Worm (Caenorhabditis elegans) whole organism, L4 larva: Measurements from ENCODE around the gene nduf-9.

Experiments used
- F10B5.3 ChIP-seq: sonication (generic microtip); optimal IDR thresholded peaks from 2 replicates; lab custom pipeline; 2016; ENCODE audit warnings: mild to moderate bottlenecking, missing genetic modification characterization, missing compliant biosample characterization
- F37D6.2 ChIP-seq: sonication (generic microtip); optimal IDR thresholded peaks from 2 replicates; lab custom pipeline; 2016; ENCODE audit warnings: mild to moderate bottlenecking, missing genetic modification characterization, missing compliant biosample characterization
- T20F7.1 ChIP-seq: fragments of 200-800 bp; sonication (Bioruptor generic); optimal IDR thresholded peaks from 2 replicates; lab custom pipeline; 2018; ENCODE audit warnings: mild to moderate bottlenecking, missing genetic modification characterization, missing compliant biosample characterization
- T26A8.4 ChIP-seq: fragments of 200-800 bp; sonication (Bioruptor generic); IDR thresholded peaks from 2 replicates; pipeline ENCODE4 v1.3.6; 2022; ENCODE audit warnings: missing genetic modification characterization, missing compliant biosample characterization
- Y48G9A.11 ChIP-seq: fragments of 200-800 bp; sonication (Bioruptor generic); IDR thresholded peaks from 2 replicates; pipeline ENCODE4 v1.3.6; 2022; ENCODE audit warnings: missing genetic modification reagents, missing genetic modification characterization, missing compliant biosample characterization
- Y5F2A.4 ChIP-seq: fragments of 200-800 bp; sonication (Bioruptor generic); optimal IDR thresholded peaks from 2 replicates; lab custom pipeline; 2018; ENCODE audit warnings: mild to moderate bottlenecking, missing genetic modification characterization, missing compliant biosample characterization
- Y75B8A.6 ChIP-seq: fragments of 200-800 bp; sonication (Bioruptor generic); IDR thresholded peaks from 2 replicates; pipeline ENCODE4 v1.3.6; 2022; ENCODE audit warnings: missing genetic modification reagents, missing genetic modification characterization, missing compliant biosample characterization
- ZK337.2 ChIP-seq: fragments of 200-800 bp; sonication (Bioruptor generic); IDR thresholded peaks from 2 replicates; pipeline ENCODE4 v1.3.6; 2022; ENCODE audit warnings: missing genetic modification reagents, missing genetic modification characterization, missing compliant biosample characterization
- ama-1 ChIP-seq: fragments of 150-350 bp; optimal IDR thresholded peaks from 2 replicates; lab custom pipeline; 2014; ENCODE audit warnings: inconsistent platforms, mixed read lengths
- ceh-20 ChIP-seq: fragments of 200-800 bp; sonication (Bioruptor generic); IDR thresholded peaks from 2 replicates; pipeline ENCODE4 v1.3.6; 2022; ENCODE audit warnings: missing genetic modification reagents, missing genetic modification characterization, missing compliant biosample characterization
- ceh-28 ChIP-seq: fragments of 150-350 bp; optimal IDR thresholded peaks from 2 replicates; lab custom pipeline; 2014; ENCODE audit warnings: missing biosample characterization, missing genetic modification reagents, missing genetic modification characterization
- ctbp-1 ChIP-seq: fragments of 200-800 bp; sonication (Bioruptor generic); IDR thresholded peaks from 2 replicates; pipeline ENCODE4 v1.3.6; 2022; ENCODE audit warnings: missing genetic modification reagents, missing genetic modification characterization, missing compliant biosample characterization
- daf-16 ChIP-seq, 3 experiments: sonication (generic microtip); optimal IDR thresholded peaks; 2 replicates each; lab custom pipeline; 2016 to 2017; ENCODE audit warnings: missing genetic modification characterization in 3 of 3, missing genetic modification reagents in 3 of 3, mild to moderate bottlenecking in 2 of 3, missing compliant biosample characterization in 2 of 3, missing biosample characterization in 1 of 3, moderate library complexity in 1 of 3
- dve-1 ChIP-seq: sonication (generic microtip); optimal IDR thresholded peaks from 2 replicates; lab custom pipeline; 2017; ENCODE audit warnings: antibody characterized with exemption, mild to moderate bottlenecking, missing genetic modification characterization, missing compliant biosample characterization; ENCODE audit not compliant: insufficient read depth
- egl-43 ChIP-seq: fragments of 200-800 bp; sonication (Bioruptor generic); IDR thresholded peaks from 2 replicates; pipeline ENCODE4 v1.3.6; 2022; ENCODE audit warnings: missing genetic modification reagents, missing genetic modification characterization, missing compliant biosample characterization
- hif-1 ChIP-seq, 2 experiments: sonication (generic microtip); optimal IDR thresholded peaks; 2 replicates each; lab custom pipeline; 2016 to 2017; ENCODE audit warnings: missing compliant biosample characterization in 2 of 2, missing genetic modification characterization in 2 of 2, missing genetic modification reagents in 2 of 2, missing genotype in 2 of 2, mild to moderate bottlenecking in 1 of 2
- hlh-11 ChIP-seq: fragments of 200-800 bp; sonication (Bioruptor generic); optimal IDR thresholded peaks from 2 replicates; lab custom pipeline; 2018; ENCODE audit warnings: mild to moderate bottlenecking, missing genetic modification characterization, missing compliant biosample characterization
- hlh-30 ChIP-seq: sonication (generic microtip); optimal IDR thresholded peaks from 2 replicates; lab custom pipeline; 2017; ENCODE audit warnings: antibody characterized with exemption, mild to moderate bottlenecking, missing genetic modification characterization, missing compliant biosample characterization; ENCODE audit not compliant: insufficient read depth
- hmg-1.1 ChIP-seq: fragments of 200-800 bp; sonication (Bioruptor generic); IDR thresholded peaks from 2 replicates; pipeline ENCODE4 v1.3.6; 2022; ENCODE audit warnings: missing genetic modification reagents, missing genetic modification characterization, missing compliant biosample characterization
- lin-13 ChIP-seq: fragments of 150-350 bp; optimal IDR thresholded peaks from 2 replicates; lab custom pipeline; 2014; ENCODE audit warnings: missing biosample characterization, missing genetic modification reagents, missing genetic modification characterization
- lin-38 ChIP-seq: fragments of 200-800 bp; sonication (Bioruptor generic); IDR thresholded peaks from 2 replicates; pipeline ENCODE4 v1.3.6; 2022; ENCODE audit warnings: missing genetic modification reagents, missing genetic modification characterization, missing compliant biosample characterization
- lsy-2 ChIP-seq, 2 experiments: fragments of 150-350 bp in 1 of 2; sonication (generic microtip) in 1 of 2; optimal IDR thresholded peaks; 2 replicates each; lab custom pipeline; 2014 to 2017; ENCODE audit warnings: missing biosample characterization in 2 of 2, missing genetic modification characterization in 2 of 2
- madf-9 ChIP-seq: fragments of 200-800 bp; sonication (Bioruptor generic); conservative IDR thresholded peaks from 2 replicates; pipeline ENCODE4 v1.3.6; 2022; ENCODE audit warnings: missing genetic modification reagents, missing genetic modification characterization, missing compliant biosample characterization
- mdl-1 ChIP-seq, 2 experiments: fragments of 150-350 bp in 1 of 2; sonication (generic microtip) in 1 of 2; optimal IDR thresholded peaks; 2 replicates each; lab custom pipeline; 2014 to 2017; ENCODE audit warnings: missing biosample characterization in 2 of 2, missing genetic modification characterization in 2 of 2
- mdt-29 ChIP-seq: fragments of 200-800 bp; sonication (Bioruptor generic); IDR thresholded peaks from 2 replicates; pipeline ENCODE4 v1.3.6; 2022; ENCODE audit warnings: missing genetic modification reagents, missing genetic modification characterization, missing compliant biosample characterization
- mep-1 ChIP-seq: fragments of 150-350 bp; sonication (generic microtip); optimal IDR thresholded peaks from 3 replicates; lab custom pipeline; 2014; ENCODE audit warnings: missing biosample characterization, missing genetic modification characterization
- mes-2 ChIP-seq: sonication (generic microtip); optimal IDR thresholded peaks from 2 replicates; lab custom pipeline; 2016; ENCODE audit warnings: missing genotype, mild to moderate bottlenecking, missing genetic modification characterization, missing compliant biosample characterization; ENCODE audit not compliant: poor library complexity, severe bottlenecking
- mxl-2 ChIP-seq: fragments of 200-800 bp; sonication (Bioruptor generic); conservative IDR thresholded peaks from 2 replicates; pipeline ENCODE4 v1.3.6; 2022; ENCODE audit warnings: missing genetic modification reagents, missing genetic modification characterization, missing compliant biosample characterization
- nhr-102 ChIP-seq: sonication (generic microtip); optimal IDR thresholded peaks from 2 replicates; lab custom pipeline; 2016; ENCODE audit warnings: mild to moderate bottlenecking, missing genetic modification characterization, moderate library complexity, missing compliant biosample characterization
- nhr-11 ChIP-seq: fragments of 150-350 bp; optimal IDR thresholded peaks from 2 replicates; lab custom pipeline; 2014; ENCODE audit warnings: missing biosample characterization, missing genetic modification characterization
- nhr-111 ChIP-seq: fragments of 200-800 bp; sonication (Bioruptor generic); optimal IDR thresholded peaks from 2 replicates; lab custom pipeline; 2018; ENCODE audit warnings: mild to moderate bottlenecking, missing genetic modification characterization, missing compliant biosample characterization
- nhr-25 ChIP-seq: sonication (generic microtip); optimal IDR thresholded peaks from 2 replicates; lab custom pipeline; 2017; ENCODE audit warnings: missing genetic modification characterization, mild to moderate bottlenecking, missing compliant biosample characterization, antibody characterized with exemption, moderate library complexity, borderline replicate concordance; ENCODE audit not compliant: insufficient read depth
- nhr-28 ChIP-seq: fragments of 150-350 bp; optimal IDR thresholded peaks from 2 replicates; lab custom pipeline; 2014; ENCODE audit warnings: missing biosample characterization, missing genetic modification characterization
- nhr-6 ChIP-seq: fragments of 150-350 bp; optimal IDR thresholded peaks from 2 replicates; lab custom pipeline; 2014; ENCODE audit warnings: missing biosample characterization, missing genetic modification characterization
- nhr-77 ChIP-seq: fragments of 150-350 bp; optimal IDR thresholded peaks from 2 replicates; lab custom pipeline; 2014; ENCODE audit warnings: missing biosample characterization, missing genetic modification characterization
- php-3 ChIP-seq: fragments of 200-800 bp; sonication (Bioruptor generic); IDR thresholded peaks from 2 replicates; pipeline ENCODE4 v1.3.6; 2022; ENCODE audit warnings: missing genetic modification reagents, missing genetic modification characterization, missing compliant biosample characterization
- pqm-1 ChIP-seq: sonication (generic microtip); optimal IDR thresholded peaks from 2 replicates; lab custom pipeline; 2017; ENCODE audit warnings: missing biosample characterization, missing genetic modification characterization
- rbr-2 ChIP-seq: sonication (generic microtip); optimal IDR thresholded peaks from 2 replicates; lab custom pipeline; 2016; ENCODE audit warnings: missing genotype, missing genetic modification characterization, missing compliant biosample characterization
- sdz-12 ChIP-seq: fragments of 200-800 bp; sonication (Bioruptor generic); optimal IDR thresholded peaks from 2 replicates; lab custom pipeline; 2018; ENCODE audit warnings: mild to moderate bottlenecking, missing genetic modification characterization, missing compliant biosample characterization
- set-16 ChIP-seq: fragments of 200-800 bp; sonication (Bioruptor generic); IDR thresholded peaks from 2 replicates; pipeline ENCODE4 v1.3.6; 2022; ENCODE audit warnings: missing genetic modification reagents, missing genetic modification characterization, missing compliant biosample characterization
- spr-1 ChIP-seq: sonication (generic microtip); optimal IDR thresholded peaks from 2 replicates; lab custom pipeline; 2016; ENCODE audit warnings: mild to moderate bottlenecking, missing genetic modification characterization, missing compliant biosample characterization
- unc-62 ChIP-seq, 3 experiments: fragments of 150-350 bp in 1 of 3; sonication (generic microtip); optimal IDR thresholded peaks in 2 of 3; peaks in 1 of 3; 1 replicate in 1 of 3; 2 replicates in 2 of 3; lab custom pipeline; 2014 to 2017; ENCODE audit warnings: missing biosample characterization in 3 of 3, missing genetic modification characterization in 3 of 3, missing genetic modification reagents in 3 of 3, missing genotype in 1 of 3
- zag-1 ChIP-seq: fragments of 150-350 bp; optimal IDR thresholded peaks from 2 replicates; lab custom pipeline; 2014; ENCODE audit warnings: missing biosample characterization, missing genetic modification characterization
- zip-11 ChIP-seq: fragments of 200-800 bp; sonication (Bioruptor generic); IDR thresholded peaks from 2 replicates; pipeline ENCODE4 v1.3.6; 2022; ENCODE audit warnings: missing genetic modification characterization, missing compliant biosample characterization
- zip-2 ChIP-seq: fragments of 150-350 bp; optimal IDR thresholded peaks from 2 replicates; lab custom pipeline; 2014; ENCODE audit warnings: missing biosample characterization, missing genetic modification characterization

Gene nduf-9

ce11 chrIII:3273141-3273540, 24.8 kb upstream of the nduf-9 start:
- TF ChIP-seq hlh-11 (tag; lab: Kevin White, UChicago) (peak; percentile 37), ama-1 (lab: Kevin White, UChicago) (no peak), Y75B8A.6 (GFP tag; lab: Robert Waterston, UW) (no peak), ZK337.2 (GFP tag; lab: Robert Waterston, UW) (no peak), hlh-30 (peak; percentile 90), lin-13 (GFP tag; lab: Kevin White, UChicago) (no peak), madf-9 (GFP tag; lab: Robert Waterston, UW) (no peak), nhr-11 (peak; percentile 28), mep-1 (peak; percentile 50), hmg-1.1 (GFP tag; lab: Robert Waterston, UW) (0 out of 2 replicates have a peak, but pooled peaks have one; percentile 25), zip-11 (GFP tag; lab: Robert Waterston, UW) (no peak), dve-1 (tag; lab: Kevin White, UChicago) (peak; percentile 5), ceh-28 (tag; lab: Kevin White, UChicago) (no peak), unc-62 (GFP tag; optimal IDR thresholded peaks at IDR 0.05 in 1 of 2; lab: Kevin White, UChicago) (peak in 1 of 2 experiments; percentile 98), unc-62 (tag; optimal IDR thresholded peaks at IDR 0.05; lab: Kevin White, UChicago) (no peak), Y5F2A.4 (no peak), pqm-1 (tag; lab: Kevin White, UChicago) (no peak), nhr-28 (peak; percentile 60), php-3 (GFP tag; lab: Robert Waterston, UW) (no peak), mes-2 (tag; lab: Kevin White, UChicago) (peak; percentile 40), mdt-29 (GFP tag; lab: Robert Waterston, UW) (no peak), egl-43 (no peak), T26A8.4 (GFP tag; lab: Robert Waterston, UW) (no peak), lsy-2 (tag; optimal IDR thresholded peaks at IDR 0.05; lab: Kevin White, UChicago) (peak in 1 of 2 experiments; percentile 58), nhr-77 (tag; lab: Kevin White, UChicago) (no peak)

- TF ChIP-seq hlh-11 (tag; lab: Kevin White, UChicago) (peak; percentile 82), madf-9 (GFP tag; lab: Robert Waterston, UW) (0 out of 2 replicates have a peak, but pooled peaks have one; percentile 20), lin-38 (peak; percentile 35), spr-1 (tag; lab: Kevin White, UChicago) (peak; percentile 31), ceh-28 (tag; lab: Kevin White, UChicago) (no peak), lin-13 (GFP tag; lab: Kevin White, UChicago) (peak; percentile 35), zag-1 (tag; lab: Kevin White, UChicago) (no peak), rbr-2 (peak; percentile 50), mdl-1 (tag; optimal IDR thresholded peaks at IDR 0.05; lab: Kevin White, UChicago) (peak in 1 of 2 experiments; percentile 76), Y48G9A.11 (GFP tag; lab: Robert Waterston, UW) (no peak), unc-62 (GFP tag; optimal IDR thresholded peaks at IDR 0.05 in 1 of 2; lab: Kevin White, UChicago) (peak in 1 of 2 experiments; percentile 38), unc-62 (tag; optimal IDR thresholded peaks at IDR 0.05; lab: Kevin White, UChicago) (no peak), sdz-12 (GFP tag; lab: Kevin White, UChicago) (no peak), mep-1 (peak; percentile 84), nhr-111 (GFP tag; lab: Kevin White, UChicago) (no peak), mes-2 (tag; lab: Kevin White, UChicago) (peak; percentile 31), mxl-2 (GFP tag; lab: Robert Waterston, UW) (0 out of 2 replicates have a peak, but pooled peaks have one; percentile 46), ceh-20 (GFP tag; lab: Robert Waterston, UW) (peak; percentile 35; the same call in 1 of the 2 replicates), ctbp-1 (GFP tag; lab: Robert Waterston, UW) (0 out of 2 replicates have a peak, but pooled peaks have one; percentile 36), T20F7.1 (GFP tag; lab: Kevin White, UChicago) (no peak), dve-1 (tag; lab: Kevin White, UChicago) (peak; percentile 78), daf-16 (GFP tag; optimal IDR thresholded peaks at IDR 0.05; lab: Kevin White, UChicago) (peak in 1 of 2 experiments; percentile 59), daf-16 (tag; optimal IDR thresholded peaks at IDR 0.05; lab: Kevin White, UChicago) (peak; percentile 23), zip-2 (tag; lab: Kevin White, UChicago) (peak; percentile 31), nhr-102 (tag; lab: Kevin White, UChicago) (peak; percentile 27), hmg-1.1 (GFP tag; lab: Robert Waterston, UW) (peak; percentile 68), F37D6.2 (peak; percentile 24), hlh-30 (peak; percentile 85), set-16 (GFP tag; lab: Robert Waterston, UW) (peak; percentile 95), F10B5.3 (tag; lab: Kevin White, UChicago) (peak; percentile 7), egl-43 (0 out of 2 replicates have a peak, but pooled peaks have one; percentile 54), hif-1 (tag; optimal IDR thresholded peaks at IDR 0.05; lab: Kevin White, UChicago) (peak in 1 of 2 experiments; percentile 31), nhr-6 (tag; lab: Kevin White, UChicago) (no peak), nhr-25 (tag; lab: Kevin White, UChicago) (peak; percentile 73)
These were observed 23.3 kb upstream of the nduf-9 start for ce11 chrIII:3271682-3272081.
